Fruit fly (Drosophila melanogaster) whole organism, embryonic: ENCODE results near the gene CG31817.
A peak's percentile ranks its signal among the peaks of the same experiment; 100 is the strongest.

Experiments used
- Ada2b ChIP-seq: fragments of 200-800 bp; sonication (Bioruptor generic); IDR thresholded peaks from 2 replicates; pipeline ENCODE4 v1.3.6; 2022; ENCODE audit warnings: missing biosample characterization, missing genetic modification characterization
- Awh ChIP-seq: fragments of 200-800 bp; sonication (Bioruptor generic); IDR thresholded peaks from 2 replicates; pipeline ENCODE4, ENCODE4 v1.3.6; 2022; ENCODE audit warnings: missing biosample characterization, missing genetic modification characterization
- CG10959 ChIP-seq: fragments of 200-800 bp; sonication (Bioruptor generic); IDR thresholded peaks from 2 replicates; pipeline ENCODE4 v1.3.6; 2022; ENCODE audit warnings: missing biosample characterization, missing genetic modification characterization
- CG11723 ChIP-seq: fragments of 200-800 bp; sonication (Bioruptor generic); optimal IDR thresholded peaks from 2 replicates; lab custom pipeline; 2017; ENCODE audit warnings: missing biosample characterization, mild to moderate bottlenecking, missing genetic modification characterization
- CG13424 ChIP-seq: fragments of 200-800 bp; sonication (Bioruptor generic); optimal IDR thresholded peaks from 2 replicates; lab custom pipeline; 2019; ENCODE audit warnings: missing biosample characterization, mild to moderate bottlenecking, missing genetic modification characterization, moderate library complexity
- CG13624 ChIP-seq: fragments of 200-800 bp; sonication (Bioruptor generic); optimal IDR thresholded peaks from 2 replicates; lab custom pipeline; 2016; ENCODE audit warnings: missing biosample characterization, missing genetic modification characterization
- CG14667 ChIP-seq: fragments of 200-800 bp; sonication (Bioruptor generic); IDR thresholded peaks from 2 replicates; pipeline ENCODE4 v1.3.6; 2022; ENCODE audit warnings: missing biosample characterization, missing genetic modification characterization
- CG17568 ChIP-seq: fragments of 200-800 bp; sonication (Bioruptor generic); optimal IDR thresholded peaks from 2 replicates; lab custom pipeline; 2018; ENCODE audit warnings: missing biosample characterization, mild to moderate bottlenecking, missing genetic modification characterization, moderate library complexity
- CG2129 ChIP-seq: fragments of 200-800 bp; sonication (Bioruptor generic); IDR thresholded peaks from 2 replicates; pipeline ENCODE4 v1.3.6; 2022; ENCODE audit warnings: missing biosample characterization, missing genetic modification characterization; ENCODE audit not compliant: partially characterized antibody
- CG33213 ChIP-seq: fragments of 200-800 bp; sonication (Bioruptor generic); optimal IDR thresholded peaks from 3 replicates; lab custom pipeline; 2016; ENCODE audit warnings: missing biosample characterization, missing genetic modification characterization
- CG34422 ChIP-seq: fragments of 200-800 bp; sonication (Bioruptor generic); IDR thresholded peaks from 3 replicates; pipeline ENCODE4 v1.3.6; 2022; ENCODE audit warnings: missing biosample characterization, missing genetic modification characterization
- CG3838 ChIP-seq: fragments of 200-800 bp; sonication (Bioruptor generic); optimal IDR thresholded peaks from 3 replicates; lab custom pipeline; 2016; ENCODE audit warnings: missing biosample characterization, missing genetic modification characterization
- CG4424 ChIP-seq: fragments of 200-800 bp; sonication (Bioruptor generic); optimal IDR thresholded peaks from 3 replicates; lab custom pipeline; 2016; ENCODE audit warnings: missing biosample characterization, missing genetic modification characterization
- CG4730 ChIP-seq: fragments of 200-800 bp; sonication (Bioruptor generic); IDR thresholded peaks from 2 replicates; pipeline ENCODE4 v1.3.6; 2022; ENCODE audit warnings: missing biosample characterization, missing genetic modification characterization
- CG6689 ChIP-seq: fragments of 200-800 bp; sonication (Bioruptor generic); IDR thresholded peaks from 2 replicates; pipeline ENCODE4 v1.3.6; 2022; ENCODE audit warnings: missing biosample characterization, missing genetic modification characterization
- CG8388 ChIP-seq: fragments of 200-800 bp; sonication (Bioruptor generic); optimal IDR thresholded peaks from 2 replicates; lab custom pipeline; 2019; ENCODE audit warnings: missing biosample characterization, mild to moderate bottlenecking, missing genetic modification characterization, moderate library complexity
- CkIIα-i1 ChIP-seq: fragments of 200-800 bp; sonication (Bioruptor generic); IDR thresholded peaks from 2 replicates; pipeline ENCODE4 v1.3.6; 2022; ENCODE audit warnings: missing biosample characterization, missing genetic modification characterization
- D19B ChIP-seq: fragments of 200-800 bp; sonication (Bioruptor generic); optimal IDR thresholded peaks from 2 replicates; lab custom pipeline; 2017; ENCODE audit warnings: missing biosample characterization, mild to moderate bottlenecking, missing genetic modification characterization
- Dll ChIP-seq: fragments of 200-800 bp; sonication (Bioruptor generic); IDR thresholded peaks from 4 replicates; pipeline ENCODE4 v1.3.6; 2022; ENCODE audit warnings: missing biosample characterization, missing genetic modification characterization; ENCODE audit not compliant: partially characterized antibody
- Fer3 ChIP-seq: fragments of 200-800 bp; sonication (Bioruptor generic); optimal IDR thresholded peaks from 2 replicates; lab custom pipeline; 2018; ENCODE audit warnings: missing biosample characterization, mild to moderate bottlenecking, missing genetic modification characterization, moderate library complexity
- H15 ChIP-seq: fragments of 200-800 bp; sonication (Bioruptor generic); IDR thresholded peaks from 3 replicates; pipeline ENCODE4 v1.3.6; 2022; ENCODE audit warnings: missing biosample characterization, missing genetic modification characterization
- HLHmδ ChIP-seq: fragments of 200-800 bp; sonication (Bioruptor generic); optimal IDR thresholded peaks from 2 replicates; lab custom pipeline; 2018; ENCODE audit warnings: missing biosample characterization, mild to moderate bottlenecking, missing genetic modification characterization, moderate library complexity
- Hmr ChIP-seq: fragments of 200-800 bp; sonication (Bioruptor generic); optimal IDR thresholded peaks from 3 replicates; lab custom pipeline; 2017; ENCODE audit warnings: mild to moderate bottlenecking, missing biosample characterization, missing genetic modification reagents, missing genetic modification characterization
- Lhr ChIP-seq: fragments of 200-800 bp; sonication (Bioruptor generic); optimal IDR thresholded peaks from 3 replicates; lab custom pipeline; 2017; ENCODE audit warnings: mild to moderate bottlenecking, missing biosample characterization, missing genetic modification reagents, missing genetic modification characterization
- Lpt ChIP-seq: fragments of >200 bp; optimal IDR thresholded peaks from 2 replicates; lab custom pipeline; 2018; ENCODE audit warnings: missing biosample characterization, missing genetic modification characterization
- Opbp ChIP-seq: fragments of 200-800 bp; sonication (Bioruptor generic); IDR thresholded peaks from 3 replicates; pipeline ENCODE4 v1.3.6; 2022; ENCODE audit warnings: missing biosample characterization, missing genetic modification characterization; ENCODE audit not compliant: partially characterized antibody
- Sry-β ChIP-seq: fragments of 200-800 bp; sonication (Bioruptor generic); optimal IDR thresholded peaks from 2 replicates; lab custom pipeline; 2018; ENCODE audit warnings: missing biosample characterization, mild to moderate bottlenecking, missing genetic modification characterization, moderate library complexity
- ash1 ChIP-seq: fragments of 200-800 bp; sonication (Bioruptor generic); optimal IDR thresholded peaks from 2 replicates; lab custom pipeline; 2018; ENCODE audit warnings: missing biosample characterization, mild to moderate bottlenecking, missing genetic modification characterization
- bsh ChIP-seq, 2 experiments: fragments of 200-800 bp; sonication (Bioruptor generic); optimal IDR thresholded peaks; 2 replicates each; lab custom pipeline; 2017 to 2018; ENCODE audit warnings: mild to moderate bottlenecking in 2 of 2, missing biosample characterization in 2 of 2, missing genetic modification characterization in 2 of 2, moderate library complexity in 1 of 2
- cg ChIP-seq: fragments of 200-800 bp; sonication (Bioruptor generic); optimal IDR thresholded peaks from 3 replicates; lab custom pipeline; 2019; ENCODE audit warnings: missing biosample characterization, mild to moderate bottlenecking, missing genetic modification characterization, moderate library complexity
- chm ChIP-seq: fragments of 200-800 bp; sonication (Bioruptor generic); IDR thresholded peaks from 2 replicates; pipeline ENCODE4 v1.3.6; 2022; ENCODE audit warnings: missing biosample characterization, missing genetic modification characterization
- da ChIP-seq: fragments of 200-800 bp; sonication (Bioruptor generic); optimal IDR thresholded peaks from 2 replicates; lab custom pipeline; 2016; ENCODE audit warnings: missing biosample characterization, missing genetic modification characterization
- disco-r ChIP-seq: fragments of 200-800 bp; sonication (Bioruptor generic); optimal IDR thresholded peaks from 2 replicates; lab custom pipeline; 2016; ENCODE audit warnings: missing biosample characterization, missing genetic modification characterization
- emc ChIP-seq: fragments of 200-800 bp; sonication (Bioruptor generic); optimal IDR thresholded peaks from 2 replicates; lab custom pipeline; 2016; ENCODE audit warnings: missing biosample characterization, missing genetic modification characterization
- en ChIP-seq: fragments of 200-800 bp; sonication (Bioruptor generic); optimal IDR thresholded peaks from 2 replicates; lab custom pipeline; 2016; ENCODE audit warnings: missing biosample characterization, missing genetic modification characterization
- eyg ChIP-seq: fragments of 200-800 bp; sonication (Bioruptor generic); optimal IDR thresholded peaks from 3 replicates; lab custom pipeline; 2016; ENCODE audit warnings: missing biosample characterization, missing genetic modification characterization
- fd102C ChIP-seq: fragments of 200-800 bp; sonication (Bioruptor generic); optimal IDR thresholded peaks from 2 replicates; lab custom pipeline; 2018; ENCODE audit warnings: missing biosample characterization, mild to moderate bottlenecking, missing genetic modification characterization, moderate library complexity
- ham ChIP-seq: fragments of 200-800 bp; sonication (Bioruptor generic); IDR thresholded peaks from 2 replicates; pipeline ENCODE4 v1.3.6; 2022; ENCODE audit warnings: missing biosample characterization, missing genetic modification characterization
- ken ChIP-seq: fragments of 200-800 bp; sonication (Bioruptor generic); IDR thresholded peaks from 3 replicates; pipeline ENCODE4 v1.3.6; 2022; ENCODE audit warnings: missing biosample characterization, missing genetic modification characterization
- maf-S ChIP-seq: fragments of 200-800 bp; sonication (Bioruptor generic); optimal IDR thresholded peaks from 2 replicates; lab custom pipeline; 2016; ENCODE audit warnings: missing biosample characterization, missing genetic modification characterization
- mam ChIP-seq: fragments of 200-800 bp; sonication (Bioruptor generic); optimal IDR thresholded peaks from 3 replicates; lab custom pipeline; 2016; ENCODE audit warnings: missing biosample characterization, missing genetic modification characterization
- mirr ChIP-seq: fragments of 200-800 bp; sonication (Bioruptor generic); optimal IDR thresholded peaks from 3 replicates; lab custom pipeline; 2018; ENCODE audit warnings: missing biosample characterization, mild to moderate bottlenecking, missing genetic modification characterization
- nau ChIP-seq: fragments of 200-800 bp; sonication (Bioruptor generic); optimal IDR thresholded peaks from 3 replicates; lab custom pipeline; 2017; ENCODE audit warnings: missing biosample characterization, mild to moderate bottlenecking, missing genetic modification characterization, missing genetic modification reagents
- p53 ChIP-seq: fragments of 200-800 bp; sonication (Bioruptor generic); optimal IDR thresholded peaks from 2 replicates; lab custom pipeline; 2016; ENCODE audit warnings: missing biosample characterization, missing genetic modification characterization
- prd ChIP-seq, 3 experiments: fragments of >200 bp in 2 of 3; fragments of 200-800 bp in 1 of 3; sonication (Bioruptor generic) in 1 of 3; optimal IDR thresholded peaks in 2 of 3; IDR thresholded peaks in 1 of 3; 2 replicates in 2 of 3; 3 replicates in 1 of 3; pipeline versions ENCODE4 v1.3.6 to Lab custom; 2017 to 2022; ENCODE audit warnings: missing biosample characterization in 1 of 3, missing genetic modification characterization in 1 of 3
- pros ChIP-seq: fragments of 200-800 bp; sonication (Bioruptor generic); optimal IDR thresholded peaks from 3 replicates; lab custom pipeline; 2019; ENCODE audit warnings: missing biosample characterization, mild to moderate bottlenecking, missing genetic modification characterization, moderate library complexity
- repo ChIP-seq: fragments of 200-800 bp; sonication (Bioruptor generic); optimal IDR thresholded peaks from 2 replicates; lab custom pipeline; 2016; ENCODE audit warnings: missing biosample characterization, missing genetic modification characterization
- salm ChIP-seq: fragments of 200-800 bp; sonication (Bioruptor generic); optimal IDR thresholded peaks from 2 replicates; lab custom pipeline; 2018; ENCODE audit warnings: missing biosample characterization, mild to moderate bottlenecking, missing genetic modification characterization
- stwl ChIP-seq: fragments of 200-800 bp; sonication (Bioruptor generic); optimal IDR thresholded peaks from 3 replicates; lab custom pipeline; 2018; ENCODE audit warnings: missing biosample characterization, mild to moderate bottlenecking, missing genetic modification characterization, moderate library complexity

CG31817 gene

DNA sequence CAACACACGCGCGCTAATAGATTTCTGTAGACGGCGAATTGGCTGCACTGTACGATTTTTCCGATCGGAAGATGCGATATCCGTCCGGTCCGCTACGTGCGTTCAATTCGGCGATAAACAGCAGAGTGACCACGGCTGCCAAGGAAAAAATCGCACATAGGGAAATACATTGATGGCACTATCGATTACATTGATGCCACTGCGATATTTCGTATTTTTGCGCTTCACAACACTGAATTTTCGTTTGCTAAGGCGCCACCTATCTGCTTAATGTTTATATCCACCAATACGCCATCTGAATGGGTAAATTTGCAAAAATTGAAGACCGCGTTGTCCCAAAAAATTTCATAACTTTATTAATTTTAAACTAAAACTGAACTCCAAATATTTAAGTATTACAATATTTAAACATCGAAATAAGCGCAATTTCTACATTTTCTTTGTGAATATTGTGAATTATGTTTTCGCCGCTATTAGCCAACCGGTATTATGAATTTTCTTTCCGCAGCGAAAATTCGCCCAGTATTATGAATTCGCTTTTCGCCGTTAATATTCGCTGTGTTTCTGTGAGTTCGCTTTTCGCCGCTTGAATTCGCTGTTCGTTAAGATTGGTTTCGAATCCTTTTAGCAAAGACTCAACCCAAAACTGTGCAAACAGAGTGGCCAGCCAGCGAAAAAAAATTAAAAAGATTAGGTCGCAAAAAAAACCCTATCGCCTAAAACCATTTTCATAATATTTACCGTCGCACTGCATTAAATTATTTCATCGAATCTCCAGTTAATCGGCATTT, 49.9 kb downstream of the CG31817 start, which contains the start of the genes crp and pkaap (continued):
- TF ChIP-seq nau (GFP tag; lab: Kevin White, UChicago), result no peak
- peak; percentile 82 for TF ChIP-seq emc (GFP tag; lab: Kevin White, UChicago)
- TF ChIP-seq D19B, result peak; percentile 3
- TF ChIP-seq CkIIα-i1 (GFP tag; lab: Robert Waterston, UW), result no peak
- TF ChIP-seq mirr (GFP tag; lab: Kevin White, UChicago), result peak; percentile 75
- no peak for TF ChIP-seq CG2129 (GFP tag; lab: Robert Waterston, UW)
- peak; percentile 65 for TF ChIP-seq da (GFP tag; lab: Kevin White, UChicago)
- TF ChIP-seq CG13424 (tag; lab: Kevin White, UChicago), result peak; percentile 46
- TF ChIP-seq ken (GFP tag; lab: Robert Waterston, UW), result no peak
- TF ChIP-seq Sry-β, result peak; percentile 27
- TF ChIP-seq CG34422 (GFP tag; lab: Robert Waterston, UW), result no peak
- TF ChIP-seq en (GFP tag; lab: Kevin White, UChicago), result peak; percentile 56
- peak; percentile 23 for TF ChIP-seq CG11723 (GFP tag; lab: Kevin White, UChicago)
- TF ChIP-seq Lhr, result peak; percentile 91
- no peak for TF ChIP-seq CG6689 (GFP tag; lab: Robert Waterston, UW)
- no peak for TF ChIP-seq Opbp (GFP tag; lab: Robert Waterston, UW)
- TF ChIP-seq CG17568, result no peak
- peak; percentile 88 for TF ChIP-seq maf-S (GFP tag; lab: Kevin White, UChicago)
- TF ChIP-seq HLHmδ (GFP tag; lab: Kevin White, UChicago), result peak; percentile 94
- TF ChIP-seq ham (GFP tag; lab: Robert Waterston, UW), result no peak
- TF ChIP-seq fd102C, result peak; percentile 11
- peak; percentile 91 for TF ChIP-seq Hmr (GFP tag; lab: Kevin White, UChicago)
- TF ChIP-seq cg (GFP tag; lab: Kevin White, UChicago), result no peak
- TF ChIP-seq CG14667 (GFP tag; lab: Robert Waterston, UW), result no peak
- TF ChIP-seq CG33213 (GFP tag; lab: Kevin White, UChicago), result peak; percentile 95
- TF ChIP-seq Lpt, result no peak
- TF ChIP-seq chm (GFP tag; lab: Robert Waterston, UW), result no peak
- no peak for TF ChIP-seq CG10959 (GFP tag; lab: Robert Waterston, UW)
- TF ChIP-seq bsh (GFP tag; optimal IDR thresholded peaks at IDR 0.05; lab: Kevin White, UChicago), result peak in 1 of 2 experiments; percentile 55
- no peak for TF ChIP-seq prd (optimal IDR thresholded peaks at IDR 0.05; lab: Kevin White, UChicago)
- TF ChIP-seq prd (GFP tag; IDR thresholded peaks at IDR 0.05; lab: Robert Waterston, UW), result no peak
- TF ChIP-seq Ada2b (GFP tag; lab: Robert Waterston, UW), result no peak
- TF ChIP-seq Dll (GFP tag; lab: Robert Waterston, UW), result no peak
- TF ChIP-seq stwl, result peak; percentile 91
- TF ChIP-seq CG4730 (GFP tag; lab: Robert Waterston, UW), result no peak
- peak; percentile 40 for TF ChIP-seq salm
- no peak for TF ChIP-seq H15 (GFP tag; lab: Robert Waterston, UW)
- no peak for TF ChIP-seq p53
- peak; percentile 23 for TF ChIP-seq pros
- TF ChIP-seq CG8388 (GFP tag; lab: Kevin White, UChicago), result peak; percentile 54
- TF ChIP-seq disco-r (GFP tag; lab: Kevin White, UChicago), result peak; percentile 60
- TF ChIP-seq CG4424 (GFP tag; lab: Kevin White, UChicago), result peak; percentile 75
- TF ChIP-seq eyg (GFP tag; lab: Kevin White, UChicago), result peak; percentile 65
- peak; percentile 74 for TF ChIP-seq repo (GFP tag; lab: Kevin White, UChicago)
- peak; percentile 44 for TF ChIP-seq ash1 (GFP tag; lab: Kevin White, UChicago)
- TF ChIP-seq CG13624 (GFP tag; lab: Kevin White, UChicago), result peak; percentile 78
- peak; percentile 91 for TF ChIP-seq mam (GFP tag; lab: Kevin White, UChicago)
- TF ChIP-seq Fer3 (tag; lab: Kevin White, UChicago), result peak; percentile 75
- no peak for TF ChIP-seq Awh
- no peak for TF ChIP-seq CG3838 (GFP tag; lab: Kevin White, UChicago)
